Worm (Caenorhabditis elegans) whole organism, L3 larva: ENCODE results near the gene F52C6.2.
"Not testable (repeated sequence)": the region's sequence is repeated elsewhere in the genome, so short reads cannot be mapped to it uniquely, and the experiment has no call there.

Source experiments
- R02D3.7 ChIP-seq: fragments of 150-350 bp; optimal IDR thresholded peaks from 2 replicates; lab custom pipeline; 2014; ENCODE audit warnings: missing biosample characterization, missing genetic modification characterization
- ZK546.5 ChIP-seq: sonication (generic microtip); optimal IDR thresholded peaks from 2 replicates; lab custom pipeline; 2017; ENCODE audit warnings: missing biosample characterization, missing genetic modification characterization
- aly-2 ChIP-seq: fragments of 150-350 bp; optimal IDR thresholded peaks from 2 replicates; lab custom pipeline; 2014; ENCODE audit warnings: missing biosample characterization, missing genetic modification characterization
- ceh-16 ChIP-seq: sonication (generic microtip); optimal IDR thresholded peaks from 2 replicates; lab custom pipeline; 2017; ENCODE audit warnings: missing biosample characterization, missing genetic modification characterization
- ceh-28 ChIP-seq: fragments of 150-350 bp; optimal IDR thresholded peaks from 2 replicates; lab custom pipeline; 2014; ENCODE audit warnings: missing biosample characterization, missing genetic modification reagents, missing genetic modification characterization
- ceh-82 ChIP-seq: fragments of 150-350 bp; optimal IDR thresholded peaks from 2 replicates; lab custom pipeline; 2014; ENCODE audit warnings: missing biosample characterization, missing genetic modification characterization
- ceh-9 ChIP-seq: sonication (generic microtip); optimal IDR thresholded peaks from 2 replicates; lab custom pipeline; 2018; ENCODE audit warnings: missing biosample characterization, missing genetic modification characterization
- daf-12 ChIP-seq: fragments of 150-350 bp; optimal IDR thresholded peaks from 2 replicates; lab custom pipeline; 2014; ENCODE audit warnings: missing biosample characterization, missing genetic modification reagents, missing genetic modification characterization
- egl-27 ChIP-seq: sonication (generic microtip); optimal IDR thresholded peaks from 4 replicates; lab custom pipeline; 2017; ENCODE audit warnings: missing biosample characterization, missing genetic modification reagents, missing genetic modification characterization
- elt-1 ChIP-seq: fragments of 150-350 bp; optimal IDR thresholded peaks from 2 replicates; lab custom pipeline; 2014; ENCODE audit warnings: missing biosample characterization, missing genetic modification characterization
- elt-2 ChIP-seq: sonication (generic microtip); optimal IDR thresholded peaks from 2 replicates; lab custom pipeline; 2016; ENCODE audit warnings: missing genetic modification reagents, mild to moderate bottlenecking, missing genetic modification characterization, missing compliant biosample characterization
- elt-3 ChIP-seq, 3 experiments: fragments of 150-350 bp in 1 of 3; sonication (generic microtip) in 2 of 3; optimal IDR thresholded peaks; 2 replicates in 2 of 3; 4 replicates in 1 of 3; lab custom pipeline; 2014 to 2017; ENCODE audit warnings: missing biosample characterization in 3 of 3, missing genetic modification characterization in 3 of 3
- eor-1 ChIP-seq, 2 experiments: fragments of 150-350 bp; optimal IDR thresholded peaks; 2 replicates each; lab custom pipeline; 2014 to 2018; ENCODE audit warnings: missing biosample characterization in 2 of 2, missing genetic modification characterization in 2 of 2
- fkh-10 ChIP-seq: sonication (generic microtip); optimal IDR thresholded peaks from 2 replicates; lab custom pipeline; 2017; ENCODE audit warnings: missing biosample characterization, missing genetic modification reagents, missing genetic modification characterization
- fkh-2 ChIP-seq: fragments of 150-350 bp; optimal IDR thresholded peaks from 2 replicates; lab custom pipeline; 2014; ENCODE audit warnings: missing biosample characterization, missing genetic modification reagents, missing genetic modification characterization
- hmg-11 ChIP-seq: sonication (generic microtip); optimal IDR thresholded peaks from 2 replicates; lab custom pipeline; 2016; ENCODE audit warnings: missing genetic modification characterization, missing compliant biosample characterization
- jun-1 ChIP-seq: fragments of 150-350 bp; optimal IDR thresholded peaks from 2 replicates; lab custom pipeline; 2014; ENCODE audit warnings: missing biosample characterization, missing genetic modification reagents, missing genetic modification characterization
- lin-39 ChIP-seq: fragments of 150-350 bp; optimal IDR thresholded peaks from 2 replicates; lab custom pipeline; 2018; ENCODE audit warnings: missing biosample characterization, missing genetic modification reagents, missing genetic modification characterization
- mdl-1 ChIP-seq: fragments of 150-350 bp; optimal IDR thresholded peaks from 2 replicates; lab custom pipeline; 2014; ENCODE audit warnings: missing biosample characterization, missing genetic modification characterization
- mml-1 ChIP-seq: fragments of 150-350 bp; sonication (generic microtip); optimal IDR thresholded peaks from 3 replicates; lab custom pipeline; 2014; ENCODE audit warnings: missing biosample characterization, missing genetic modification characterization
- nhr-11 ChIP-seq: fragments of 150-350 bp; optimal IDR thresholded peaks from 2 replicates; lab custom pipeline; 2014; ENCODE audit warnings: missing biosample characterization, missing genetic modification characterization
- nhr-23 ChIP-seq: fragments of 150-350 bp; optimal IDR thresholded peaks from 2 replicates; lab custom pipeline; 2014; ENCODE audit warnings: missing biosample characterization, missing genetic modification reagents, missing genetic modification characterization
- nhr-237 ChIP-seq: fragments of 150-350 bp; optimal IDR thresholded peaks from 2 replicates; lab custom pipeline; 2014; ENCODE audit warnings: missing biosample characterization, missing genetic modification characterization
- nhr-25 ChIP-seq: sonication (generic microtip); optimal IDR thresholded peaks from 2 replicates; lab custom pipeline; 2017; ENCODE audit warnings: missing biosample characterization, missing genetic modification characterization
- nhr-28 ChIP-seq: fragments of 150-350 bp; optimal IDR thresholded peaks from 2 replicates; lab custom pipeline; 2014; ENCODE audit warnings: missing biosample characterization, missing genetic modification characterization
- nhr-43 ChIP-seq: sonication (generic microtip); optimal IDR thresholded peaks from 2 replicates; lab custom pipeline; 2016; ENCODE audit warnings: mild to moderate bottlenecking, missing genetic modification characterization, missing compliant biosample characterization; ENCODE audit not compliant: poor library complexity, severe bottlenecking
- nhr-76 ChIP-seq: fragments of 150-350 bp; sonication (generic microtip); optimal IDR thresholded peaks from 5 replicates; lab custom pipeline; 2014; ENCODE audit warnings: missing biosample characterization, missing genetic modification characterization
- pha-4 ChIP-seq: fragments of 150-350 bp; optimal IDR thresholded peaks from 2 replicates; lab custom pipeline; 2014; ENCODE audit warnings: missing biosample characterization, missing genetic modification reagents, missing genetic modification characterization
- pqm-1 ChIP-seq: fragments of 150-350 bp; optimal IDR thresholded peaks from 2 replicates; lab custom pipeline; 2017; ENCODE audit warnings: missing biosample characterization, missing genetic modification characterization, inconsistent platforms
- sea-2 ChIP-seq: fragments of 150-350 bp; sonication (generic microtip); optimal IDR thresholded peaks from 4 replicates; lab custom pipeline; 2014; ENCODE audit warnings: missing biosample characterization, missing genetic modification reagents, missing genetic modification characterization
- skn-1 ChIP-seq: fragments of 150-350 bp; optimal IDR thresholded peaks from 2 replicates; lab custom pipeline; 2014; ENCODE audit warnings: missing biosample characterization, missing genetic modification characterization
- snpc-4 ChIP-seq: fragments of 150-350 bp; optimal IDR thresholded peaks from 2 replicates; lab custom pipeline; 2014; ENCODE audit warnings: missing biosample characterization, missing genetic modification characterization
- unc-39 ChIP-seq: sonication (generic microtip); optimal IDR thresholded peaks from 4 replicates; lab custom pipeline; 2017; ENCODE audit warnings: missing biosample characterization, missing genetic modification characterization
- zag-1 ChIP-seq: fragments of 150-350 bp; optimal IDR thresholded peaks from 2 replicates; lab custom pipeline; 2014; ENCODE audit warnings: missing biosample characterization, missing genetic modification characterization
- ztf-11 ChIP-seq: fragments of 150-350 bp; optimal IDR thresholded peaks from 2 replicates; lab custom pipeline; 2014; ENCODE audit warnings: missing biosample characterization, missing genetic modification characterization

F52C6.2 gene

ce11 chrII:1945093-1945492 is 18.8 kb downstream of the F52C6.2 start, which contains the start of gene ZK250.14:
TSS of gene ZK250.14 (minus strand) at chrII:1945193.
- TF ChIP-seq pha-4 (tag; lab: Kevin White, UChicago) (no peak), ceh-82 (tag; lab: Kevin White, UChicago) (no peak), elt-1 (tag; lab: Kevin White, UChicago) (no peak), fkh-2 (no peak), hmg-11 (tag; lab: Kevin White, UChicago) (no peak), elt-3 (tag; optimal IDR thresholded peaks at IDR 0.05; lab: Kevin White, UChicago) (no peak), nhr-76 (tag; lab: Kevin White, UChicago) (no peak), ceh-9 (tag; lab: Kevin White, UChicago) (no peak), nhr-43 (tag; lab: Kevin White, UChicago) (no peak), lin-39 (tag; lab: Kevin White, UChicago) (no peak), egl-27 (tag; lab: Kevin White, UChicago) (no peak), sea-2 (GFP tag; lab: Kevin White, UChicago) (no peak), nhr-237 (tag; lab: Kevin White, UChicago) (no peak), jun-1 (no peak), ceh-28 (tag; lab: Kevin White, UChicago) (no peak), snpc-4 (tag; lab: Kevin White, UChicago) (no peak), ztf-11 (no peak), eor-1 (tag; optimal IDR thresholded peaks at IDR 0.05; lab: Kevin White, UChicago) (no peak), unc-39 (tag; lab: Kevin White, UChicago) (no peak)
- TF ChIP-seq, all 47 proteins: peak for 0

- no peak for TF ChIP-seq unc-39 (tag; lab: Kevin White, UChicago)
- no peak for TF ChIP-seq elt-3 (tag; optimal IDR thresholded peaks at IDR 0.05; lab: Kevin White, UChicago)
- no peak for TF ChIP-seq lin-39 (tag; lab: Kevin White, UChicago)
- no peak for TF ChIP-seq nhr-43 (tag; lab: Kevin White, UChicago)
- no peak for TF ChIP-seq daf-12
- TF ChIP-seq mdl-1 (tag; lab: Kevin White, UChicago) = no peak
- no peak for TF ChIP-seq nhr-23 (tag; lab: Kevin White, UChicago)
- TF ChIP-seq elt-1 (tag; lab: Kevin White, UChicago) = no peak
- TF ChIP-seq zag-1 (tag; lab: Kevin White, UChicago) = no peak
- TF ChIP-seq aly-2 (tag; lab: Kevin White, UChicago) = no peak
- no peak for TF ChIP-seq fkh-10 (GFP tag; lab: Kevin White, UChicago)
- no peak for TF ChIP-seq nhr-28 (tag; lab: Kevin White, UChicago)
- no peak for TF ChIP-seq nhr-11 (tag; lab: Kevin White, UChicago)
- TF ChIP-seq eor-1 (tag; optimal IDR thresholded peaks at IDR 0.05; lab: Kevin White, UChicago) = no peak
- TF ChIP-seq ZK546.5 (tag; lab: Kevin White, UChicago) = no peak
- TF ChIP-seq R02D3.7 (tag; lab: Kevin White, UChicago) = no peak
- no peak for TF ChIP-seq skn-1 (tag; lab: Kevin White, UChicago)
- TF ChIP-seq nhr-25 (tag; lab: Kevin White, UChicago) = no peak
- TF ChIP-seq mml-1 = no peak
Observed at ce11 chrII:1946427-1946826, 20.2 kb downstream of the F52C6.2 start, which contains the start of gene math-48. TSS of gene math-48 (minus strand) at chrII:1946527.

- not testable (repeated sequence) for TF ChIP-seq mdl-1 (tag; lab: Kevin White, UChicago); fkh-10 (GFP tag; lab: Kevin White, UChicago); unc-39 (tag; lab: Kevin White, UChicago)
Observed at ce11 chrII:1948393-1948792, 22.1 kb downstream of the F52C6.2 start, which contains the start of gene ZK250.2. TSS of gene ZK250.2 (plus strand) at chrII:1948693.

- TF ChIP-seq elt-2 (tag; lab: Kevin White, UChicago) (peak; percentile 99), fkh-10 (GFP tag; lab: Kevin White, UChicago) (no peak), ceh-16 (tag; lab: Kevin White, UChicago) (no peak), nhr-25 (tag; lab: Kevin White, UChicago) (no peak), nhr-43 (tag; lab: Kevin White, UChicago) (no peak), jun-1 (peak; percentile 68), elt-3 (tag; optimal IDR thresholded peaks at IDR 0.05; lab: Kevin White, UChicago) (peak in 1 of 3 experiments; percentile 28), pqm-1 (tag; lab: Kevin White, UChicago) (peak; percentile 81), hmg-11 (tag; lab: Kevin White, UChicago) (no peak)
Observed at ce11 chrII:1949119-1949518, 22.9 kb downstream of the F52C6.2 start.
